Fruit fly (Drosophila melanogaster) whole organism, embryonic: ENCODE results near the gene IntS6.

Source experiments
- BtbVII ChIP-seq: fragments of 200-800 bp; sonication (Bioruptor generic); optimal IDR thresholded peaks from 3 replicates; lab custom pipeline; 2017; ENCODE audit warnings: missing biosample characterization, mild to moderate bottlenecking, missing genetic modification characterization
- CG10543 ChIP-seq: fragments of 200-800 bp; sonication (Bioruptor generic); optimal IDR thresholded peaks from 3 replicates; lab custom pipeline; 2017; ENCODE audit warnings: missing biosample characterization, mild to moderate bottlenecking, missing genetic modification characterization, moderate library complexity
- CG11695 ChIP-seq: fragments of 200-800 bp; sonication (Bioruptor generic); IDR thresholded peaks from 3 replicates; pipeline ENCODE4 v1.3.6; 2022; ENCODE audit warnings: missing biosample characterization, missing genetic modification characterization
- CG12219 ChIP-seq: fragments of 200-800 bp; sonication (Bioruptor generic); optimal IDR thresholded peaks from 3 replicates; lab custom pipeline; 2018; ENCODE audit warnings: missing biosample characterization, mild to moderate bottlenecking, missing genetic modification characterization
- CG14860 ChIP-seq: fragments of 200-800 bp; sonication (Bioruptor generic); IDR thresholded peaks from 3 replicates; pipeline ENCODE4 v1.3.6; 2022; ENCODE audit warnings: missing biosample characterization, missing genetic modification characterization; ENCODE audit not compliant: partially characterized antibody
- CG14965 ChIP-seq: fragments of 200-800 bp; sonication (Bioruptor generic); optimal IDR thresholded peaks from 2 replicates; lab custom pipeline; 2016; ENCODE audit warnings: missing biosample characterization, missing genetic modification characterization, borderline replicate concordance
- CG15479 ChIP-seq: fragments of 200-800 bp; sonication (Bioruptor generic); optimal IDR thresholded peaks from 3 replicates; lab custom pipeline; 2019; ENCODE audit warnings: missing biosample characterization, mild to moderate bottlenecking, missing genetic modification characterization, moderate library complexity
- CG16863 ChIP-seq: fragments of 200-800 bp; sonication (Bioruptor generic); optimal IDR thresholded peaks from 3 replicates; lab custom pipeline; 2016; ENCODE audit warnings: missing biosample characterization, missing genetic modification characterization
- CG17829 ChIP-seq: fragments of 200-800 bp; optimal IDR thresholded peaks from 2 replicates; lab custom pipeline; 2019; ENCODE audit warnings: missing biosample characterization, mild to moderate bottlenecking, missing genetic modification characterization, moderate library complexity
- CG18262 ChIP-seq: fragments of 200-800 bp; optimal IDR thresholded peaks from 3 replicates; lab custom pipeline; 2019; ENCODE audit warnings: missing biosample characterization, mild to moderate bottlenecking, missing genetic modification characterization, moderate library complexity
- CG31224 ChIP-seq: fragments of 200-800 bp; sonication (Bioruptor generic); IDR thresholded peaks from 2 replicates; pipeline ENCODE4 v1.3.6; 2022; ENCODE audit warnings: missing biosample characterization, missing genetic modification characterization
- CG34224 ChIP-seq: fragments of 200-800 bp; sonication (Bioruptor generic); IDR thresholded peaks from 3 replicates; pipeline ENCODE4 v1.3.6; 2022; ENCODE audit warnings: missing biosample characterization, missing genetic modification characterization; ENCODE audit not compliant: partially characterized antibody
- CG3995 ChIP-seq: fragments of 200-800 bp; sonication (Bioruptor generic); optimal IDR thresholded peaks from 3 replicates; lab custom pipeline; 2016; ENCODE audit warnings: missing biosample characterization, missing genetic modification characterization
- CG4328 ChIP-seq: fragments of 200-800 bp; sonication (Bioruptor generic); optimal IDR thresholded peaks from 3 replicates; lab custom pipeline; 2017; ENCODE audit warnings: missing biosample characterization, missing genetic modification reagents, missing genetic modification characterization
- CG4360 ChIP-seq: fragments of 200-800 bp; sonication (Bioruptor generic); IDR thresholded peaks from 2 replicates; pipeline ENCODE4 v1.3.6; 2022; ENCODE audit warnings: missing biosample characterization, missing genetic modification characterization
- CG4820 ChIP-seq: fragments of 200-800 bp; sonication (Bioruptor generic); optimal IDR thresholded peaks from 3 replicates; lab custom pipeline; 2016; ENCODE audit warnings: missing biosample characterization, missing genetic modification characterization
- CG5953 ChIP-seq: fragments of 200-800 bp; sonication (Bioruptor generic); IDR thresholded peaks from 2 replicates; pipeline ENCODE4 v1.3.6; 2022; ENCODE audit warnings: missing biosample characterization, missing genetic modification characterization
- CG6689 ChIP-seq: fragments of 200-800 bp; sonication (Bioruptor generic); IDR thresholded peaks from 2 replicates; pipeline ENCODE4 v1.3.6; 2022; ENCODE audit warnings: missing biosample characterization, missing genetic modification characterization
- CG6765 ChIP-seq: fragments of 200-800 bp; sonication (Bioruptor generic); optimal IDR thresholded peaks from 3 replicates; lab custom pipeline; 2017; ENCODE audit warnings: missing biosample characterization, mild to moderate bottlenecking, missing genetic modification characterization
- CG6813 ChIP-seq: fragments of 200-800 bp; sonication (Bioruptor generic); optimal IDR thresholded peaks from 2 replicates; lab custom pipeline; 2017; ENCODE audit warnings: missing biosample characterization, missing genetic modification characterization, mild to moderate bottlenecking, moderate library complexity, missing genetic modification reagents
- CkIIα-i1 ChIP-seq: fragments of 200-800 bp; sonication (Bioruptor generic); IDR thresholded peaks from 2 replicates; pipeline ENCODE4 v1.3.6; 2022; ENCODE audit warnings: missing biosample characterization, missing genetic modification characterization
- HmgZ ChIP-seq: fragments of 200-800 bp; sonication (Bioruptor generic); optimal IDR thresholded peaks from 2 replicates; lab custom pipeline; 2018; ENCODE audit warnings: missing biosample characterization, mild to moderate bottlenecking, missing genetic modification characterization
- Hr3 ChIP-seq: fragments of 200-800 bp; sonication (Bioruptor generic); optimal IDR thresholded peaks from 3 replicates; lab custom pipeline; 2016; ENCODE audit warnings: missing biosample characterization, missing genetic modification characterization
- NC2α ChIP-seq: fragments of 200-800 bp; sonication (Bioruptor generic); optimal IDR thresholded peaks from 2 replicates; lab custom pipeline; 2016; ENCODE audit warnings: missing biosample characterization, missing genetic modification characterization
- NC2β ChIP-seq: fragments of 200-800 bp; sonication (Bioruptor generic); optimal IDR thresholded peaks from 2 replicates; lab custom pipeline; 2016; ENCODE audit warnings: missing biosample characterization, missing genetic modification characterization
- Rx ChIP-seq: fragments of 200-800 bp; sonication (Bioruptor generic); IDR thresholded peaks from 2 replicates; pipeline ENCODE4 v1.3.6; 2022; ENCODE audit warnings: missing biosample characterization, missing genetic modification characterization
- Sin3A ChIP-seq: fragments of >200 bp; optimal IDR thresholded peaks from 2 replicates; lab custom pipeline; 2018
- Six4 ChIP-seq: fragments of 200-800 bp; sonication (Bioruptor generic); optimal IDR thresholded peaks from 2 replicates; lab custom pipeline; 2016; ENCODE audit warnings: missing biosample characterization, missing genetic modification characterization
- Sox102F ChIP-seq: fragments of 200-800 bp; sonication (Bioruptor generic); optimal IDR thresholded peaks from 2 replicates; lab custom pipeline; 2018; ENCODE audit warnings: missing biosample characterization, mild to moderate bottlenecking, missing genetic modification characterization, moderate library complexity
- Stat92E ChIP-seq, 3 experiments: fragments of >200 bp in 2 of 3; fragments of 200-800 bp in 1 of 3; sonication (Bioruptor generic) in 1 of 3; optimal IDR thresholded peaks; 2 replicates each; lab custom pipeline; 2017 to 2019; ENCODE audit warnings: missing biosample characterization in 3 of 3, missing genetic modification characterization in 3 of 3, mild to moderate bottlenecking in 1 of 3, moderate library complexity in 1 of 3
- Tbp ChIP-seq: fragments of >200 bp; optimal IDR thresholded peaks from 2 replicates; lab custom pipeline; 2018; ENCODE audit warnings: missing biosample characterization, missing genetic modification characterization
- abd-A ChIP-seq: fragments of 200-800 bp; sonication (Bioruptor generic); optimal IDR thresholded peaks from 3 replicates; lab custom pipeline; 2019; ENCODE audit warnings: missing biosample characterization, mild to moderate bottlenecking, missing genetic modification characterization, moderate library complexity
- bab2 ChIP-seq: fragments of 200-800 bp; sonication (Bioruptor generic); optimal IDR thresholded peaks from 2 replicates; lab custom pipeline; 2016; ENCODE audit warnings: missing biosample characterization, missing genetic modification characterization
- cas ChIP-seq: fragments of 200-800 bp; sonication (Bioruptor generic); IDR thresholded peaks from 2 replicates; pipeline ENCODE4 v1.3.6; 2022; ENCODE audit warnings: missing biosample characterization, missing genetic modification characterization
- esg ChIP-seq: fragments of 200-800 bp; sonication (Bioruptor generic); conservative IDR thresholded peaks from 2 replicates; pipeline ENCODE4 v1.3.6; 2022; ENCODE audit warnings: missing biosample characterization, missing genetic modification characterization
- ftz-f1 ChIP-seq: fragments of 200-800 bp; sonication (Bioruptor generic); optimal IDR thresholded peaks from 2 replicates; lab custom pipeline; 2016; ENCODE audit warnings: missing biosample characterization, missing genetic modification characterization
- gcm ChIP-seq: fragments of 200-800 bp; sonication (Bioruptor generic); optimal IDR thresholded peaks from 2 replicates; lab custom pipeline; 2019; ENCODE audit warnings: missing biosample characterization, mild to moderate bottlenecking, missing genetic modification characterization, moderate library complexity
- ind ChIP-seq: fragments of 200-800 bp; sonication (Bioruptor generic); optimal IDR thresholded peaks from 3 replicates; lab custom pipeline; 2016; ENCODE audit warnings: missing biosample characterization, missing genetic modification characterization
- lab ChIP-seq: fragments of 200-800 bp; sonication (Bioruptor generic); optimal IDR thresholded peaks from 3 replicates; lab custom pipeline; 2017; ENCODE audit warnings: missing biosample characterization, missing genetic modification characterization, mild to moderate bottlenecking, moderate library complexity, missing genetic modification reagents
- lmd ChIP-seq: fragments of 200-800 bp; sonication (Bioruptor generic); IDR thresholded peaks from 2 replicates; pipeline ENCODE4 v1.3.6; 2022; ENCODE audit warnings: missing biosample characterization, missing genetic modification characterization
- mam ChIP-seq: fragments of 200-800 bp; sonication (Bioruptor generic); optimal IDR thresholded peaks from 3 replicates; lab custom pipeline; 2016; ENCODE audit warnings: missing biosample characterization, missing genetic modification characterization
- onecut ChIP-seq: fragments of 200-800 bp; sonication (Bioruptor generic); IDR thresholded peaks from 2 replicates; pipeline ENCODE4 v1.3.6; 2022; ENCODE audit warnings: missing biosample characterization, missing genetic modification characterization
- pfk ChIP-seq: fragments of 200-800 bp; sonication (Bioruptor generic); optimal IDR thresholded peaks from 2 replicates; lab custom pipeline; 2018; ENCODE audit warnings: missing biosample characterization, mild to moderate bottlenecking, missing genetic modification characterization, moderate library complexity
- pros ChIP-seq: fragments of 200-800 bp; sonication (Bioruptor generic); optimal IDR thresholded peaks from 3 replicates; lab custom pipeline; 2019; ENCODE audit warnings: missing biosample characterization, mild to moderate bottlenecking, missing genetic modification characterization, moderate library complexity
- ro ChIP-seq: fragments of 200-800 bp; sonication (Bioruptor generic); IDR thresholded peaks from 2 replicates; pipeline ENCODE4 v1.3.6; 2022; ENCODE audit warnings: missing biosample characterization, missing genetic modification characterization
- trh ChIP-seq: fragments of 200-800 bp; sonication (Bioruptor generic); optimal IDR thresholded peaks from 2 replicates; lab custom pipeline; 2016; ENCODE audit warnings: missing biosample characterization, missing genetic modification characterization
- ttk ChIP-seq: fragments of 200-800 bp; sonication (Bioruptor generic); IDR thresholded peaks from 2 replicates; pipeline ENCODE4 v2.1.2; 2022; ENCODE audit warnings: missing biosample characterization, missing genetic modification characterization
- tup ChIP-seq: fragments of 200-800 bp; sonication (Bioruptor generic); optimal IDR thresholded peaks from 2 replicates; lab custom pipeline; 2016; ENCODE audit warnings: missing biosample characterization, mild to moderate bottlenecking, missing genetic modification characterization, moderate library complexity
- unc-4 ChIP-seq: fragments of 200-800 bp; sonication (Bioruptor generic); IDR thresholded peaks from 2 replicates; pipeline ENCODE4 v1.3.6; 2022; ENCODE audit warnings: missing biosample characterization, missing genetic modification characterization; ENCODE audit not compliant: partially characterized antibody
- wek ChIP-seq: fragments of 200-800 bp; sonication (Bioruptor generic); optimal IDR thresholded peaks from 3 replicates; lab custom pipeline; 2018; ENCODE audit warnings: missing biosample characterization, mild to moderate bottlenecking, missing genetic modification characterization, moderate library complexity
- zfh1 ChIP-seq: fragments of 200-800 bp; sonication (Bioruptor generic); IDR thresholded peaks from 3 replicates; pipeline ENCODE4 v1.3.6; 2022; ENCODE audit warnings: missing biosample characterization, missing genetic modification characterization

Gene IntS6

DNA sequence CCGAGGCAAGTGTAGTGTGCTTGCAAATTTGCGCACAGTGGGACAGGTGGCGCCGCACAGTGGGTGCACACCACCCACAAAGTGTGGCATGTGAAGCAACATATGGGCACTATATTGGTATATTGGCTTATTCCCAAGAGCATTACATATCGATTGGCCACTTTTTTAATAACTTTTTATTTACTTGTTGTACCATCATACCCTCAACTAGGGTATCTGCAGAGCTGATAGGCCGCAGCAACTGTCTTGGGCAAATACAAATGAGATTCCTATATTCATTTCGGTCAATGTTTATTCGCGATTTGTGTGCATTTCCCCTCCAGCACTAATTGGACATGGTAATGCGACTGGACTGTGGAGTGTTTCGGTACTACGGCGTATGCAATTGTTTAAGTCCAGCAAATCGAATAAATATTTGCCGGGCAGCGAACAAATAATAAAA, 22.3 kb downstream of the IntS6 start (continued):
- TF ChIP-seq onecut (GFP tag; lab: Robert Waterston, UW) (peak; percentile 35), pfk (GFP tag; lab: Kevin White, UChicago) (no peak), CG4820 (GFP tag; lab: Kevin White, UChicago) (peak; percentile 23), lmd (GFP tag; lab: Robert Waterston, UW) (peak; percentile 64), trh (GFP tag; lab: Kevin White, UChicago) (no peak), CG15479 (GFP tag; lab: Kevin White, UChicago) (no peak), Six4 (GFP tag; lab: Kevin White, UChicago) (peak; percentile 10), esg (peak; percentile 53), tup (no peak), CG6689 (GFP tag; lab: Robert Waterston, UW) (peak; percentile 52; the same call in 1 of the 2 replicates), BtbVII (no peak), Stat92E (GFP tag; optimal IDR thresholded peaks at IDR 0.05; lab: Kevin White, UChicago) (no peak), CkIIα-i1 (GFP tag; lab: Robert Waterston, UW) (no peak), NC2α (GFP tag; lab: Kevin White, UChicago) (no peak), ttk (GFP tag; lab: Robert Waterston, UW) (peak; percentile 32), Tbp (GFP tag; lab: Kevin White, UChicago) (no peak), ro (GFP tag; lab: Robert Waterston, UW) (no peak), ftz-f1 (GFP tag; lab: Kevin White, UChicago) (no peak), CG6813 (GFP tag; lab: Kevin White, UChicago) (peak; percentile 64), ind (GFP tag; lab: Kevin White, UChicago) (peak; percentile 48), CG16863 (GFP tag; lab: Kevin White, UChicago) (peak; percentile 21), CG3995 (GFP tag; lab: Kevin White, UChicago) (no peak), pros (no peak), Sin3A (lab: Kevin White, UChicago) (no peak), CG4360 (GFP tag; lab: Robert Waterston, UW) (no peak), NC2β (GFP tag; lab: Kevin White, UChicago) (no peak), CG14860 (GFP tag; lab: Robert Waterston, UW) (no peak), mam (peak; percentile 49), Hr3 (GFP tag; lab: Kevin White, UChicago) (peak; percentile 19), unc-4 (GFP tag; lab: Robert Waterston, UW) (no peak), gcm (GFP tag; lab: Kevin White, UChicago) (peak; percentile 35), CG5953 (GFP tag; lab: Robert Waterston, UW) (peak; percentile 72; the same call in 1 of the 2 replicates), CG4328 (GFP tag; lab: Kevin White, UChicago) (no peak), HmgZ (tag; lab: Kevin White, UChicago) (no peak), abd-A (tag; lab: Kevin White, UChicago) (no peak), wek (GFP tag; lab: Kevin White, UChicago) (peak; percentile 60), CG34224 (no peak), lab (GFP tag; lab: Kevin White, UChicago) (peak; percentile 53), Sox102F (peak; percentile 71), CG31224 (peak; percentile 24; the same call in 1 of the 2 replicates), cas (GFP tag; lab: Robert Waterston, UW) (no peak), CG17829 (tag; lab: Kevin White, UChicago) (peak; percentile 17), CG10543 (GFP tag; lab: Kevin White, UChicago) (no peak), Rx (GFP tag; lab: Robert Waterston, UW) (peak; percentile 67), zfh1 (GFP tag; lab: Robert Waterston, UW) (peak; percentile 74), CG6765 (GFP tag; lab: Kevin White, UChicago) (no peak), CG12219 (GFP tag; lab: Kevin White, UChicago) (peak; percentile 39), bab2 (GFP tag; lab: Kevin White, UChicago) (peak; percentile 70), CG14965 (GFP tag; lab: Kevin White, UChicago) (peak; percentile 8), CG11695 (GFP tag; lab: Robert Waterston, UW) (no peak), CG18262 (tag; lab: Kevin White, UChicago) (peak; percentile 40)
